Worm (Caenorhabditis elegans): ENCODE results near the gene T10H4.4.

DNA sequence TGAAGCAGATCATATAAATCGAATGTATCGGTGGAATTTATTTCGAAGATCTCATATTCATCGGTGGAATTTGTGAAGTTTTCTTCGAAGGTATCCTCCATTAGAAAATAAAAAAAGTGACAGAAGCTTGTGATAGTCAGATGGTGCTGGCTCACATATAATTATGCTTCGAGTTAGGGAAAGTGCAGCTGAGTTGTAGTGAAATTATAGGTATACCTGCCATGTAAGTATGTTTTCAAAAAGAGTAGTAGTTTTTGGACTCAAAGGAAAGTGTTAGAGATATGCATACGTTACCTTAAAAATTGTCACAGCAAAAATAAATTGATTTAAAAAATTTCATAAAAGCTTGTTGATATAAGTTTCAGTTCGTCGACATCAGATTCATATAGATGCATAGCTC, 31.9 kb downstream of the T10H4.4 start, which contains the start of gene srw-11:
- TF ChIP-seq aly-2 (tag; optimal IDR thresholded peaks at IDR 0.05) (no peak), lin-39 (tag; optimal IDR thresholded peaks at IDR 0.05) (no peak), unc-39 (tag; optimal IDR thresholded peaks at IDR 0.05) (no peak), madf-5 (GFP tag; IDR thresholded peaks at IDR 0.05) (no peak), T20F7.1 (GFP tag; optimal IDR thresholded peaks at IDR 0.05) (no peak), unc-130 (GFP tag; optimal IDR thresholded peaks at IDR 0.05) (no peak), ceh-32 (tag; optimal IDR thresholded peaks at IDR 0.05; ENCODE audit: poor library complexity) (no peak), nhr-76 (tag; optimal IDR thresholded peaks at IDR 0.05) (no peak), ceh-82 (tag; optimal IDR thresholded peaks at IDR 0.05) (no peak), ama-1 (optimal IDR thresholded peaks at IDR 0.05) (no peak), ZK337.2 (GFP tag; IDR thresholded peaks at IDR 0.05) (no peak), unc-62 (GFP tag; optimal IDR thresholded peaks at IDR 0.05 in 1 of 2) (no peak), unc-62 (tag; optimal IDR thresholded peaks at IDR 0.05) (no peak), pha-4 (GFP tag; IDR thresholded peaks at IDR 0.05) (no peak), pha-4 (tag; optimal IDR thresholded peaks at IDR 0.05) (no peak), nhr-11 (tag; optimal IDR thresholded peaks at IDR 0.05) (no peak)
